Fruit fly (Drosophila melanogaster): ENCODE results near the gene Orct.

- TF ChIP-seq Atf6 (GFP tag; IDR thresholded peaks at IDR 0.05) (no peak), bbx (GFP tag; IDR thresholded peaks at IDR 0.05; ENCODE audit: partially characterized antibody) (no peak), CG3726 (GFP tag; IDR thresholded peaks at IDR 0.05) (no peak), CG18262 (tag; optimal IDR thresholded peaks at IDR 0.05) (no peak), Med (GFP tag) (no peak), gcm (GFP tag; optimal IDR thresholded peaks at IDR 0.05) (no peak), sqz (GFP tag; optimal IDR thresholded peaks at IDR 0.05) (no peak), kni (GFP tag; optimal IDR thresholded peaks at IDR 0.05) (no peak), CG11695 (GFP tag; IDR thresholded peaks at IDR 0.05) (no peak)
Measured at dm6 chr3R:24296913-24297312, 20.9 kb downstream of the Orct start.
